Worm (Caenorhabditis elegans): ENCODE data around the gene nlp-55.

DNA sequence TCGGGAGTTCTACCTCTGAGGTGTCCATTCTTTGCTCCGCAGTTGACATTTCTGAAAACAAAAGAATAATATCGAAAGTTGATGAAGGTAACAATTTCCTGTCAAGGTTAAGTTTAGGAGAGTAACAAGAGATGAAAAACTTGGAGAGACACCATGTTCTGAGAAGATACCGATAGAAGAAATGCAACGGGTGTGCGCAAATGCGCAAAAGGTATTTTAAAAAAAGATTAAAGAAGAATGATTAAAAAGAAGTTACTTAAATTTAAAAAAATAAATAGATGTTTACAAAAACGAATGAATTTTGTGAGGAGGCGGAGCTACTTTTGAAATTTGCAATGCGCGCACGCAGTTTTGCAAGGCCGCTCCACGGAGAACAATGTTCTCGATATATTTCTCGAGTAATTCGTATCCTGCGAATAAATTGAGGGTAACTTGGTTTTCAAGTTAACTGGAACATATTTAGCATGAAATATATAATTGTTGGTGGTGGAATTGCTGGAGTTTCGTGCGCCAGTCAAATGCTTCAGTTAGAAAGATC lies 29.9 kb upstream of the nlp-55 start, which contains the start of the genes ran-3 and C26D10.3:
- no peak for TF ChIP-seq F13H6.1 (tag; optimal IDR thresholded peaks at IDR 0.05)
- no peak for TF ChIP-seq lin-11 (tag; optimal IDR thresholded peaks at IDR 0.05)
- TF ChIP-seq unc-42 (tag; optimal IDR thresholded peaks at IDR 0.05), result peak; percentile 18
- TF ChIP-seq ceh-14 (tag; optimal IDR thresholded peaks at IDR 0.05), result peak; percentile 53
